Worm (Caenorhabditis elegans) whole organism, mixed stage, embryonic: ENCODE measurements around the gene C50E3.12.

Experiments
- M03D4.4 ChIP-seq: sonication (generic microtip); optimal IDR thresholded peaks from 2 replicates; lab custom pipeline; 2017; ENCODE audit warnings: mild to moderate bottlenecking, missing genetic modification characterization, missing compliant biosample characterization
- bed-3 ChIP-seq: fragments of 200-800 bp; sonication (Bioruptor generic); optimal IDR thresholded peaks from 3 replicates; lab custom pipeline; 2018; ENCODE audit warnings: mild to moderate bottlenecking, missing genetic modification characterization, moderate library complexity, missing compliant biosample characterization
- ceh-39 ChIP-seq: fragments of 150-350 bp; optimal IDR thresholded peaks from 2 replicates; lab custom pipeline; 2014; ENCODE audit warnings: missing biosample characterization, missing genetic modification characterization
- ceh-43 ChIP-seq: fragments of 200-800 bp; sonication (Bioruptor generic); optimal IDR thresholded peaks from 2 replicates; lab custom pipeline; 2018; ENCODE audit warnings: mild to moderate bottlenecking, missing genetic modification characterization, moderate library complexity, missing compliant biosample characterization
- ceh-83 ChIP-seq: fragments of 200-800 bp; sonication (Bioruptor generic); optimal IDR thresholded peaks from 2 replicates; lab custom pipeline; 2018; ENCODE audit warnings: mild to moderate bottlenecking, missing genetic modification characterization, missing compliant biosample characterization
- ces-1 ChIP-seq: fragments of 150-350 bp; optimal IDR thresholded peaks from 2 replicates; lab custom pipeline; 2014; ENCODE audit warnings: missing biosample characterization, missing genetic modification reagents, missing genetic modification characterization
- cnd-1 ChIP-seq: fragments of 200-800 bp; sonication (Bioruptor generic); optimal IDR thresholded peaks from 2 replicates; lab custom pipeline; 2018; ENCODE audit warnings: mild to moderate bottlenecking, missing genetic modification characterization, missing compliant biosample characterization
- drap-1 ChIP-seq: fragments of 200-800 bp; sonication (Bioruptor generic); optimal IDR thresholded peaks from 3 replicates; lab custom pipeline; 2018; ENCODE audit warnings: mild to moderate bottlenecking, missing genetic modification characterization, missing compliant biosample characterization
- elt-3 ChIP-seq: fragments of 150-350 bp; optimal IDR thresholded peaks from 2 replicates; lab custom pipeline; 2014; ENCODE audit warnings: missing biosample characterization, missing genetic modification characterization
- flh-1 ChIP-seq: fragments of 200-800 bp; sonication (Bioruptor generic); optimal IDR thresholded peaks from 2 replicates; lab custom pipeline; 2018; ENCODE audit warnings: mild to moderate bottlenecking, missing genetic modification characterization, moderate library complexity, missing compliant biosample characterization
- ham-2 ChIP-seq: fragments of 200-800 bp; sonication (Bioruptor generic); optimal IDR thresholded peaks from 2 replicates; lab custom pipeline; 2018; ENCODE audit warnings: mild to moderate bottlenecking, missing genetic modification characterization, missing compliant biosample characterization
- hlh-1 ChIP-seq: fragments of 150-350 bp; optimal IDR thresholded peaks from 2 replicates; lab custom pipeline; 2014; ENCODE audit warnings: missing biosample characterization, missing genetic modification reagents, missing genetic modification characterization
- lin-32 ChIP-seq: fragments of 200-800 bp; sonication (Bioruptor generic); optimal IDR thresholded peaks from 2 replicates; lab custom pipeline; 2018; ENCODE audit warnings: mild to moderate bottlenecking, missing genetic modification characterization, missing compliant biosample characterization
- lsy-2 ChIP-seq: fragments of 150-350 bp; optimal IDR thresholded peaks from 2 replicates; lab custom pipeline; 2014; ENCODE audit warnings: missing biosample characterization, missing genetic modification characterization
- mab-5 ChIP-seq: fragments of 150-350 bp; optimal IDR thresholded peaks from 2 replicates; lab custom pipeline; 2014; ENCODE audit warnings: missing biosample characterization, missing genetic modification characterization
- mep-1 ChIP-seq: fragments of 150-350 bp; optimal IDR thresholded peaks from 2 replicates; lab custom pipeline; 2017; ENCODE audit warnings: missing biosample characterization, missing genetic modification reagents, missing genetic modification characterization, inconsistent platforms
- mls-2 ChIP-seq: sonication (generic microtip); optimal IDR thresholded peaks from 2 replicates; lab custom pipeline; 2016; ENCODE audit warnings: mild to moderate bottlenecking, missing genetic modification characterization, moderate library complexity, missing compliant biosample characterization
- nhr-12 ChIP-seq: fragments of 150-350 bp; optimal IDR thresholded peaks from 2 replicates; lab custom pipeline; 2014; ENCODE audit warnings: missing biosample characterization, missing genetic modification characterization
- nhr-2 ChIP-seq: fragments of 150-350 bp; optimal IDR thresholded peaks from 2 replicates; lab custom pipeline; 2014; ENCODE audit warnings: missing biosample characterization, missing genetic modification characterization
- nhr-237 ChIP-seq: fragments of 150-350 bp; optimal IDR thresholded peaks from 2 replicates; lab custom pipeline; 2014; ENCODE audit warnings: missing biosample characterization, missing genetic modification characterization
- nhr-28 ChIP-seq: fragments of 150-350 bp; optimal IDR thresholded peaks from 2 replicates; lab custom pipeline; 2014; ENCODE audit warnings: missing biosample characterization, missing genetic modification characterization
- nhr-76 ChIP-seq: sonication (generic microtip); optimal IDR thresholded peaks from 2 replicates; lab custom pipeline; 2017; ENCODE audit warnings: missing biosample characterization, missing genetic modification characterization
- pha-4 ChIP-seq: fragments of 150-350 bp; optimal IDR thresholded peaks from 2 replicates; lab custom pipeline; 2018; ENCODE audit warnings: missing biosample characterization, missing genetic modification reagents, missing genetic modification characterization
- sem-2 ChIP-seq: fragments of 200-800 bp; sonication (Bioruptor generic); optimal IDR thresholded peaks from 2 replicates; lab custom pipeline; 2018; ENCODE audit warnings: mild to moderate bottlenecking, missing genetic modification characterization, missing compliant biosample characterization
- tbx-8 ChIP-seq: fragments of 200-800 bp; sonication (Bioruptor generic); optimal IDR thresholded peaks from 2 replicates; lab custom pipeline; 2018; ENCODE audit warnings: mild to moderate bottlenecking, missing genetic modification characterization, moderate library complexity, missing compliant biosample characterization
- unc-120 ChIP-seq: sonication (generic microtip); optimal IDR thresholded peaks from 2 replicates; lab custom pipeline; 2017; ENCODE audit warnings: missing genetic modification characterization, missing compliant biosample characterization; ENCODE audit not compliant: poor library complexity, severe bottlenecking
- unc-39 ChIP-seq: fragments of 150-350 bp; optimal IDR thresholded peaks from 2 replicates; lab custom pipeline; 2014; ENCODE audit warnings: missing biosample characterization, missing genetic modification characterization
- unc-62 ChIP-seq: fragments of 150-350 bp; optimal IDR thresholded peaks from 2 replicates; lab custom pipeline; 2014; ENCODE audit warnings: missing biosample characterization, missing genetic modification reagents, missing genetic modification characterization
- zip-8 ChIP-seq: fragments of 150-350 bp; optimal IDR thresholded peaks from 2 replicates; lab custom pipeline; 2014; ENCODE audit warnings: missing biosample characterization, missing genetic modification characterization
- ztf-11 ChIP-seq: fragments of 150-350 bp; optimal IDR thresholded peaks from 2 replicates; lab custom pipeline; 2014; ENCODE audit warnings: missing biosample characterization, missing genetic modification characterization

The C50E3.12 gene

ce11 chrV:7637801-7638200 is 15.9 kb upstream of the C50E3.12 start, which contains the start of gene clec-45:
Gene clec-45 (plus strand): TSS chrV:7638101.
- TF ChIP-seq ztf-11 (tag; lab: Kevin White, UChicago) (no peak), nhr-2 (no peak), ceh-43 (GFP tag; lab: Kevin White, UChicago) (no peak), ceh-39 (tag; lab: Kevin White, UChicago) (no peak), mab-5 (tag; lab: Kevin White, UChicago) (no peak), lsy-2 (tag; lab: Kevin White, UChicago) (no peak), flh-1 (GFP tag; lab: Kevin White, UChicago) (no peak), bed-3 (GFP tag; lab: Kevin White, UChicago) (no peak), pha-4 (tag; lab: Kevin White, UChicago) (no peak), zip-8 (tag; lab: Kevin White, UChicago) (no peak), nhr-237 (no peak), M03D4.4 (tag; lab: Kevin White, UChicago) (no peak), ham-2 (GFP tag; lab: Kevin White, UChicago) (no peak)

- TF ChIP-seq sem-2: no peak
- TF ChIP-seq mls-2 (tag; lab: Kevin White, UChicago): no peak
- no peak for TF ChIP-seq ham-2 (GFP tag; lab: Kevin White, UChicago)
- no peak for TF ChIP-seq ztf-11 (tag; lab: Kevin White, UChicago)
- TF ChIP-seq ceh-43 (GFP tag; lab: Kevin White, UChicago): no peak
- no peak for TF ChIP-seq nhr-237
- no peak for TF ChIP-seq lin-32 (GFP tag; lab: Kevin White, UChicago)
- no peak for TF ChIP-seq unc-39 (tag; lab: Kevin White, UChicago)
- no peak for TF ChIP-seq unc-120
- no peak for TF ChIP-seq lsy-2 (tag; lab: Kevin White, UChicago)
- TF ChIP-seq nhr-28: no peak
- TF ChIP-seq flh-1 (GFP tag; lab: Kevin White, UChicago): no peak
- no peak for TF ChIP-seq tbx-8 (GFP tag; lab: Kevin White, UChicago)
- TF ChIP-seq unc-62: no peak
- TF ChIP-seq ceh-39 (tag; lab: Kevin White, UChicago): no peak
- TF ChIP-seq drap-1 (GFP tag; lab: Kevin White, UChicago): no peak
- no peak for TF ChIP-seq zip-8 (tag; lab: Kevin White, UChicago)
- no peak for TF ChIP-seq bed-3 (GFP tag; lab: Kevin White, UChicago)
- TF ChIP-seq mep-1 (tag; lab: Kevin White, UChicago): no peak
- no peak for TF ChIP-seq pha-4 (tag; lab: Kevin White, UChicago)
Observed at ce11 chrV:7635469-7635868, 13.6 kb upstream of the C50E3.12 start, which contains the start of gene srd-29. Gene srd-29 (plus strand): TSS chrV:7635769.

- TF ChIP-seq ham-2 (GFP tag; lab: Kevin White, UChicago) (no peak), nhr-76 (tag; lab: Kevin White, UChicago) (no peak), drap-1 (GFP tag; lab: Kevin White, UChicago) (no peak), lsy-2 (tag; lab: Kevin White, UChicago) (no peak)
- TF ChIP-seq, all 35 proteins: peak for 0
Observed at ce11 chrV:7634657-7635056, 12.8 kb upstream of the C50E3.12 start, which contains the start of gene srd-31. Gene srd-31 (minus strand): TSS chrV:7634757.

- TF ChIP-seq mls-2 (tag; lab: Kevin White, UChicago) (no peak), cnd-1 (tag; lab: Kevin White, UChicago) (no peak), ceh-39 (tag; lab: Kevin White, UChicago) (no peak), mab-5 (tag; lab: Kevin White, UChicago) (no peak), unc-39 (tag; lab: Kevin White, UChicago) (no peak)
- TF ChIP-seq, all 35 proteins: peak for 0
Observed at ce11 chrV:7631732-7632131, 9.9 kb upstream of the C50E3.12 start, which contains the start of gene srd-25. Gene srd-25 (plus strand): TSS chrV:7632032.

- TF ChIP-seq M03D4.4 (tag; lab: Kevin White, UChicago): no peak
- TF ChIP-seq lsy-2 (tag; lab: Kevin White, UChicago): no peak
- no peak for TF ChIP-seq nhr-2
- TF ChIP-seq unc-39 (tag; lab: Kevin White, UChicago): no peak
- no peak for TF ChIP-seq ceh-83 (GFP tag; lab: Kevin White, UChicago)
- no peak for TF ChIP-seq tbx-8 (GFP tag; lab: Kevin White, UChicago)
- TF ChIP-seq mls-2 (tag; lab: Kevin White, UChicago): no peak
- no peak for TF ChIP-seq mep-1 (tag; lab: Kevin White, UChicago)
- no peak for TF ChIP-seq lin-32 (GFP tag; lab: Kevin White, UChicago)
- TF ChIP-seq pha-4 (tag; lab: Kevin White, UChicago): no peak
- TF ChIP-seq ces-1 (GFP tag; lab: Kevin White, UChicago): no peak
- TF ChIP-seq mab-5 (tag; lab: Kevin White, UChicago): no peak
- no peak for TF ChIP-seq nhr-12 (tag; lab: Kevin White, UChicago)
- no peak for TF ChIP-seq ham-2 (GFP tag; lab: Kevin White, UChicago)
- no peak for TF ChIP-seq hlh-1
- TF ChIP-seq ztf-11 (tag; lab: Kevin White, UChicago): no peak
- no peak for TF ChIP-seq elt-3 (tag; lab: Kevin White, UChicago)
- no peak for TF ChIP-seq ceh-43 (GFP tag; lab: Kevin White, UChicago)
- TF ChIP-seq flh-1 (GFP tag; lab: Kevin White, UChicago): no peak
- no peak for TF ChIP-seq bed-3 (GFP tag; lab: Kevin White, UChicago)
- TF ChIP-seq, all 35 proteins: peak for 0
Observed at ce11 chrV:7629504-7629903, 7.6 kb upstream of the C50E3.12 start, which contains the start of gene srd-30. Gene srd-30 (plus strand): TSS chrV:7629804.
